Fruit fly (Drosophila melanogaster): ENCODE measurements around the gene srw.

srw gene

dm6 chr3L:4254301-4254834 is 28.9 kb downstream of the srw start, which contains the start of the genes ago and CG1265 (continued):
- TF ChIP-seq Meics (GFP tag; optimal IDR thresholded peaks at IDR 0.05) (peak; percentile 55), Fer3 (tag; optimal IDR thresholded peaks at IDR 0.05) (no peak), CG5953 (GFP tag; IDR thresholded peaks at IDR 0.05) (no peak), MESR4 (GFP tag; optimal IDR thresholded peaks at IDR 0.05) (no peak), Blimp-1 (GFP tag; optimal IDR thresholded peaks at IDR 0.05) (no peak), trem (tag; optimal IDR thresholded peaks at IDR 0.05) (peak; percentile 36), Poxn (GFP tag; IDR thresholded peaks at IDR 0.05) (no peak), disco-r (GFP tag; optimal IDR thresholded peaks at IDR 0.05) (no peak), Vsx1 (GFP tag; optimal IDR thresholded peaks at IDR 0.05) (no peak), zen2 (GFP tag; IDR thresholded peaks at IDR 0.05; ENCODE audit: partially characterized antibody) (no peak), bowl (GFP tag; IDR thresholded peaks at IDR 0.05) (no peak), sug (tag; optimal IDR thresholded peaks at IDR 0.05) (peak; percentile 43), CG8924 (tag; optimal IDR thresholded peaks at IDR 0.05) (peak; percentile 58), CG16863 (GFP tag; optimal IDR thresholded peaks at IDR 0.05) (no peak), CG34224 (GFP tag; IDR thresholded peaks at IDR 0.05; ENCODE audit: partially characterized antibody) (no peak), CG3163 (GFP tag; optimal IDR thresholded peaks at IDR 0.05) (no peak), Med (GFP tag) (peak; percentile 74), Ssrp (tag; optimal IDR thresholded peaks at IDR 0.05) (peak; percentile 48), nau (GFP tag; optimal IDR thresholded peaks at IDR 0.05) (no peak), CG10209 (GFP tag; optimal IDR thresholded peaks at IDR 0.05) (peak; percentile 57), Hsf (GFP tag; optimal IDR thresholded peaks at IDR 0.05) (peak; percentile 5), klu (GFP tag; IDR thresholded peaks at IDR 0.05) (peak; percentile 16; the same call in 1 of the 2 replicates), Myb (GFP tag; optimal IDR thresholded peaks at IDR 0.05) (no peak), ap (GFP tag; IDR thresholded peaks at IDR 0.05) (no peak; the same call in 1 of the 2 replicates), slbo (GFP tag; IDR thresholded peaks at IDR 0.05) (peak; percentile 67), sens-2 (GFP tag; IDR thresholded peaks at IDR 0.05) (peak; percentile 31; the same call in 1 of the 2 replicates), C15 (GFP tag; IDR thresholded peaks at IDR 0.05) (no peak), sc (optimal IDR thresholded peaks at IDR 0.05) (no peak), sc (GFP tag; optimal IDR thresholded peaks at IDR 0.05) (no peak), pita (GFP tag; optimal IDR thresholded peaks at IDR 0.05) (no peak), sna (GFP tag; IDR thresholded peaks at IDR 0.05; ENCODE audit: partially characterized antibody) (no peak), CG7372 (GFP tag; IDR thresholded peaks at IDR 0.05) (peak; percentile 46), CG4707 (GFP tag; optimal IDR thresholded peaks at IDR 0.05) (no peak), GATAe (GFP tag; conservative IDR thresholded peaks at IDR 0.05) (no peak), CG17912 (GFP tag; optimal IDR thresholded peaks at IDR 0.05) (peak; percentile 72), CG16813 (GFP tag; IDR thresholded peaks at IDR 0.05; ENCODE audit: partially characterized antibody) (peak; percentile 59; the same call in 2 of the 3 replicates), H2.0 (GFP tag; IDR thresholded peaks at IDR 0.05) (peak; percentile 27), ara (GFP tag; IDR thresholded peaks at IDR 0.05) (0 out of 2 replicates have a peak, but pooled peaks have one; percentile 31), abd-A (tag; optimal IDR thresholded peaks at IDR 0.05) (no peak), insv (GFP tag; optimal IDR thresholded peaks at IDR 0.05) (peak in 1 of 2 experiments; percentile 30), CG11696 (GFP tag; IDR thresholded peaks at IDR 0.05) (no peak), Drgx (GFP tag; IDR thresholded peaks at IDR 0.05) (peak; percentile 25; the same call in 1 of the 2 replicates), grau (tag; optimal IDR thresholded peaks at IDR 0.05) (peak; percentile 56), chm (GFP tag; IDR thresholded peaks at IDR 0.05) (no peak), ash1 (GFP tag; optimal IDR thresholded peaks at IDR 0.05) (no peak), CG11398 (GFP tag; optimal IDR thresholded peaks at IDR 0.05) (no peak), CG3995 (GFP tag; optimal IDR thresholded peaks at IDR 0.05) (peak; percentile 92), mam (GFP tag; optimal IDR thresholded peaks at IDR 0.05) (no peak), psq (GFP tag; optimal IDR thresholded peaks at IDR 0.05) (no peak), D19B (GFP tag; optimal IDR thresholded peaks at IDR 0.05) (no peak), z (GFP tag; IDR thresholded peaks at IDR 0.05) (no peak)
